Fruit fly (Drosophila melanogaster) whole organism, embryonic: ENCODE results near the gene Zif.

Source experiments
- Adf1 ChIP-seq: fragments of 200-800 bp; sonication (Bioruptor generic); IDR thresholded peaks from 2 replicates; pipeline ENCODE4 v1.3.6; 2022; ENCODE audit warnings: missing biosample characterization, missing genetic modification characterization
- B-H2 ChIP-seq: fragments of 200-800 bp; sonication (Bioruptor generic); optimal IDR thresholded peaks from 2 replicates; lab custom pipeline; 2018; ENCODE audit warnings: missing biosample characterization, mild to moderate bottlenecking, missing genetic modification characterization
- Bgb ChIP-seq: fragments of 200-800 bp; sonication (Bioruptor generic); IDR thresholded peaks from 2 replicates; pipeline ENCODE4 v1.3.6; 2022; ENCODE audit warnings: missing biosample characterization, missing genetic modification characterization; ENCODE audit not compliant: partially characterized antibody
- Bteb2 ChIP-seq: fragments of 200-800 bp; sonication (Bioruptor generic); optimal IDR thresholded peaks from 2 replicates; lab custom pipeline; 2016; ENCODE audit warnings: missing biosample characterization, missing genetic modification characterization
- C15 ChIP-seq: fragments of 200-800 bp; sonication (Bioruptor generic); IDR thresholded peaks from 3 replicates; pipeline ENCODE4 v1.3.6; 2022; ENCODE audit warnings: missing biosample characterization, missing genetic modification characterization
- CG10543 ChIP-seq: fragments of 200-800 bp; sonication (Bioruptor generic); optimal IDR thresholded peaks from 3 replicates; lab custom pipeline; 2017; ENCODE audit warnings: missing biosample characterization, mild to moderate bottlenecking, missing genetic modification characterization, moderate library complexity
- CG10959 ChIP-seq: fragments of 200-800 bp; sonication (Bioruptor generic); IDR thresholded peaks from 2 replicates; pipeline ENCODE4 v1.3.6; 2022; ENCODE audit warnings: missing biosample characterization, missing genetic modification characterization
- CG11247 ChIP-seq: fragments of 200-800 bp; sonication (Bioruptor generic); IDR thresholded peaks from 2 replicates; pipeline ENCODE4 v1.3.6; 2022; ENCODE audit warnings: missing biosample characterization, missing genetic modification characterization
- CG11560 ChIP-seq: fragments of 200-800 bp; sonication (Bioruptor generic); IDR thresholded peaks from 3 replicates; pipeline ENCODE4 v1.3.6; 2022; ENCODE audit warnings: missing biosample characterization, missing genetic modification characterization
- CG11696 ChIP-seq: fragments of 200-800 bp; sonication (Bioruptor generic); IDR thresholded peaks from 2 replicates; pipeline ENCODE4 v1.3.6; 2022; ENCODE audit warnings: missing biosample characterization, missing genetic modification characterization
- CG12236 ChIP-seq: fragments of 200-800 bp; sonication (Bioruptor generic); optimal IDR thresholded peaks from 2 replicates; lab custom pipeline; 2016; ENCODE audit warnings: missing biosample characterization, missing genetic modification characterization
- CG14860 ChIP-seq: fragments of 200-800 bp; sonication (Bioruptor generic); IDR thresholded peaks from 3 replicates; pipeline ENCODE4 v1.3.6; 2022; ENCODE audit warnings: missing biosample characterization, missing genetic modification characterization; ENCODE audit not compliant: partially characterized antibody
- CG15269 ChIP-seq: fragments of 200-800 bp; sonication (Bioruptor generic); optimal IDR thresholded peaks from 2 replicates; lab custom pipeline; 2018; ENCODE audit warnings: missing biosample characterization, mild to moderate bottlenecking, missing genetic modification characterization, moderate library complexity
- CG15514 ChIP-seq: fragments of 200-800 bp; sonication (Bioruptor generic); optimal IDR thresholded peaks from 3 replicates; lab custom pipeline; 2017; ENCODE audit warnings: missing biosample characterization, missing genetic modification characterization, mild to moderate bottlenecking, moderate library complexity, missing genetic modification reagents
- CG2202 ChIP-seq: fragments of 200-800 bp; sonication (Bioruptor generic); optimal IDR thresholded peaks from 2 replicates; lab custom pipeline; 2018; ENCODE audit warnings: missing biosample characterization, mild to moderate bottlenecking, missing genetic modification characterization
- CG3163 ChIP-seq: fragments of 200-800 bp; sonication (Bioruptor generic); optimal IDR thresholded peaks from 3 replicates; lab custom pipeline; 2016; ENCODE audit warnings: missing biosample characterization, missing genetic modification characterization
- CG6272 ChIP-seq: fragments of 200-800 bp; sonication (Bioruptor generic); IDR thresholded peaks from 2 replicates; pipeline ENCODE4 v1.3.6; 2022; ENCODE audit warnings: missing biosample characterization, missing genetic modification characterization
- CG6689 ChIP-seq: fragments of 200-800 bp; sonication (Bioruptor generic); IDR thresholded peaks from 2 replicates; pipeline ENCODE4 v1.3.6; 2022; ENCODE audit warnings: missing biosample characterization, missing genetic modification characterization
- CG7839 ChIP-seq: fragments of 200-800 bp; sonication (Bioruptor generic); optimal IDR thresholded peaks from 3 replicates; lab custom pipeline; 2018; ENCODE audit warnings: missing biosample characterization, mild to moderate bottlenecking, missing genetic modification characterization, moderate library complexity
- CG9932 ChIP-seq: fragments of 200-800 bp; sonication (Bioruptor generic); IDR thresholded peaks from 2 replicates; pipeline ENCODE4 v1.3.6; 2022; ENCODE audit warnings: missing biosample characterization, missing genetic modification characterization
- CHES-1-like ChIP-seq: fragments of 200-800 bp; sonication (Bioruptor generic); optimal IDR thresholded peaks from 2 replicates; lab custom pipeline; 2016; ENCODE audit warnings: missing biosample characterization, missing genetic modification characterization
- Dip2 ChIP-seq: fragments of 200-800 bp; sonication (Bioruptor generic); IDR thresholded peaks from 2 replicates; pipeline ENCODE4 v1.3.6; 2022; ENCODE audit warnings: missing biosample characterization, missing genetic modification characterization
- Dll ChIP-seq: fragments of 200-800 bp; sonication (Bioruptor generic); IDR thresholded peaks from 4 replicates; pipeline ENCODE4 v1.3.6; 2022; ENCODE audit warnings: missing biosample characterization, missing genetic modification characterization; ENCODE audit not compliant: partially characterized antibody
- E2f1 ChIP-seq: fragments of 200-800 bp; sonication (Bioruptor generic); IDR thresholded peaks from 2 replicates; pipeline ENCODE4 v1.3.6; 2022; ENCODE audit warnings: missing biosample characterization, missing genetic modification characterization
- Ets97D ChIP-seq: fragments of 200-800 bp; sonication (Bioruptor generic); optimal IDR thresholded peaks from 3 replicates; lab custom pipeline; 2016; ENCODE audit warnings: missing biosample characterization, missing genetic modification characterization
- GATAe ChIP-seq: fragments of 200-800 bp; sonication (Bioruptor generic); conservative IDR thresholded peaks from 2 replicates; pipeline ENCODE4 v1.3.6; 2022; ENCODE audit warnings: missing biosample characterization, missing genetic modification characterization
- Hr3 ChIP-seq: fragments of 200-800 bp; sonication (Bioruptor generic); optimal IDR thresholded peaks from 3 replicates; lab custom pipeline; 2016; ENCODE audit warnings: missing biosample characterization, missing genetic modification characterization
- Hr78 ChIP-seq, 2 experiments: fragments of 200-800 bp in 1 of 2; fragments of >200 bp in 1 of 2; sonication (Bioruptor generic) in 1 of 2; optimal IDR thresholded peaks; 2 replicates each; lab custom pipeline; 2017 to 2019; ENCODE audit warnings: missing biosample characterization in 2 of 2, missing genetic modification characterization in 2 of 2, mild to moderate bottlenecking in 1 of 2, moderate library complexity in 1 of 2
- Mes4 ChIP-seq: fragments of 200-800 bp; sonication (Bioruptor generic); optimal IDR thresholded peaks from 2 replicates; lab custom pipeline; 2016; ENCODE audit warnings: missing biosample characterization, missing genetic modification characterization
- Trl ChIP-seq, 3 experiments: fragments of >200 bp in 2 of 3; fragments of 200-800 bp in 1 of 3; sonication (Bioruptor generic) in 1 of 3; optimal IDR thresholded peaks; 2 replicates in 1 of 3; 3 replicates in 2 of 3; lab custom pipeline; 2016 to 2017; ENCODE audit warnings: missing biosample characterization in 1 of 3, missing genetic modification characterization in 1 of 3
- aop ChIP-seq: fragments of 200-800 bp; sonication (Bioruptor generic); IDR thresholded peaks from 2 replicates; pipeline ENCODE4 v1.3.6; 2022; ENCODE audit warnings: missing biosample characterization, missing genetic modification characterization
- bowl ChIP-seq: fragments of 200-800 bp; sonication (Bioruptor generic); IDR thresholded peaks from 2 replicates; pipeline ENCODE4 v1.3.6; 2022; ENCODE audit warnings: missing biosample characterization, missing genetic modification characterization
- da ChIP-seq: fragments of 200-800 bp; sonication (Bioruptor generic); optimal IDR thresholded peaks from 2 replicates; lab custom pipeline; 2016; ENCODE audit warnings: missing biosample characterization, missing genetic modification characterization
- danr ChIP-seq: fragments of 200-800 bp; sonication (Bioruptor generic); IDR thresholded peaks from 2 replicates; pipeline ENCODE4 v1.3.6; 2022; ENCODE audit warnings: missing biosample characterization, missing genetic modification characterization
- fd102C ChIP-seq: fragments of 200-800 bp; sonication (Bioruptor generic); optimal IDR thresholded peaks from 2 replicates; lab custom pipeline; 2018; ENCODE audit warnings: missing biosample characterization, mild to moderate bottlenecking, missing genetic modification characterization, moderate library complexity
- gfzf ChIP-seq: fragments of 200-800 bp; sonication (Bioruptor generic); optimal IDR thresholded peaks from 2 replicates; lab custom pipeline; 2016; ENCODE audit warnings: missing biosample characterization, mild to moderate bottlenecking, missing genetic modification characterization, moderate library complexity
- hkb ChIP-seq, 2 experiments: fragments of 200-800 bp in 1 of 2; fragments of >200 bp in 1 of 2; sonication (Bioruptor generic) in 1 of 2; IDR thresholded peaks in 1 of 2; optimal IDR thresholded peaks in 1 of 2; 2 replicates each; pipeline versions ENCODE4 v1.3.6 to Lab custom; 2017 to 2022; ENCODE audit warnings: missing biosample characterization in 1 of 2, missing genetic modification characterization in 1 of 2
- ind ChIP-seq: fragments of 200-800 bp; sonication (Bioruptor generic); optimal IDR thresholded peaks from 3 replicates; lab custom pipeline; 2016; ENCODE audit warnings: missing biosample characterization, missing genetic modification characterization
- lilli ChIP-seq: fragments of 200-800 bp; sonication (Bioruptor generic); optimal IDR thresholded peaks from 3 replicates; lab custom pipeline; 2016; ENCODE audit warnings: missing biosample characterization, missing genetic modification characterization
- lola ChIP-seq, 3 experiments: fragments of >200 bp in 2 of 3; fragments of 200-800 bp in 1 of 3; sonication (Bioruptor generic) in 1 of 3; optimal IDR thresholded peaks; 2 replicates each; lab custom pipeline; 2017 to 2019; ENCODE audit warnings: missing biosample characterization in 3 of 3, missing genetic modification characterization in 3 of 3, mild to moderate bottlenecking in 1 of 3, moderate library complexity in 1 of 3
- nom ChIP-seq: fragments of 200-800 bp; sonication (Bioruptor generic); optimal IDR thresholded peaks from 2 replicates; lab custom pipeline; 2017; ENCODE audit warnings: missing biosample characterization, missing genetic modification characterization, mild to moderate bottlenecking, moderate library complexity, missing genetic modification reagents
- onecut ChIP-seq: fragments of 200-800 bp; sonication (Bioruptor generic); IDR thresholded peaks from 2 replicates; pipeline ENCODE4 v1.3.6; 2022; ENCODE audit warnings: missing biosample characterization, missing genetic modification characterization
- org-1 ChIP-seq: fragments of 200-800 bp; sonication (Bioruptor generic); optimal IDR thresholded peaks from 2 replicates; lab custom pipeline; 2017; ENCODE audit warnings: missing biosample characterization, missing genetic modification characterization
- run ChIP-seq: fragments of 200-800 bp; sonication (Bioruptor generic); optimal IDR thresholded peaks from 3 replicates; lab custom pipeline; 2018; ENCODE audit warnings: missing biosample characterization, mild to moderate bottlenecking, missing genetic modification characterization
- salm ChIP-seq: fragments of 200-800 bp; sonication (Bioruptor generic); optimal IDR thresholded peaks from 2 replicates; lab custom pipeline; 2018; ENCODE audit warnings: missing biosample characterization, mild to moderate bottlenecking, missing genetic modification characterization
- slou ChIP-seq: fragments of 200-800 bp; sonication (Bioruptor generic); optimal IDR thresholded peaks from 3 replicates; lab custom pipeline; 2016; ENCODE audit warnings: missing biosample characterization, missing genetic modification characterization
- slp2 ChIP-seq: fragments of 200-800 bp; sonication (Bioruptor generic); optimal IDR thresholded peaks from 2 replicates; lab custom pipeline; 2016; ENCODE audit warnings: missing biosample characterization, missing genetic modification characterization
- toy ChIP-seq: fragments of 200-800 bp; sonication (Bioruptor generic); IDR thresholded peaks from 2 replicates; pipeline ENCODE4 v1.3.6; 2022; ENCODE audit warnings: missing biosample characterization, missing genetic modification characterization

The Zif gene

DNA sequence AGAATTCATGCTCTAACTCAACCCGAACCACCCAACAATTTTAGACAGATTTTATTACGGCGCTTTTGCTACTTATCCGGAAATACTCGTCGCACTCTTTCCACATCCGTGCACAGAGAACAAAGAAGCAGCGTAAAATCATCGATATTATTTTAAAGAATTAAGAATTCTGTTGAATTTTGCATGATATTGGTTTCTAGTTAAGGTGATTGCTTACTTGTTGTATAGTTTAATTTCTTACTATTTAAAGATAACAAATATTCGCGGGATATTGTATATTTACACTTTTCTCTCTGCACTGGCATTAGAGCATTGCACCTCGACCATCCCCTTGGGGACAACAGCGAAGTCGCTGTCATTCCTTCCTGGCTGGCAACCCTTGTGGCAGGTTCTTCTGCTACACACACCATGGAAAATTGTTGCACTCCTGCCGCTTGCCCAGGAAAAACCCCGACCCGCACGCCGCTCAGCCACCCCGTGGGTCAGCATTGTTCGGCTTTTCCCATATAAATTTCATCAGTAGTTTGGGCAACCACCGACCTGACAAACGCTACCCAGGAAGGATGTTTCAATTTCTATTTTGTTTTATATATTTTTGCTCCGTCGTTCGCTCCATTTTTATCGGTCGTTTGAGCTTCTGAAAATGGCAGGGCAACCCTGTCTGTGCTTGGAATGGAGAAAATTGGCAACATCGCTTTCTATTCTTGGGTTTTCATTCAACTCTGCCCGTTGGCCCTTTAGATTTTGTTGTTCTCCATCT lies 29.1 kb upstream of the Zif start (continued):
- peak; percentile 55 for TF ChIP-seq slp2 (GFP tag; lab: Kevin White, UChicago)
- TF ChIP-seq GATAe, result no peak
- TF ChIP-seq Ets97D (GFP tag; lab: Kevin White, UChicago), result no peak
- peak; percentile 79 for TF ChIP-seq CG6689 (GFP tag; lab: Robert Waterston, UW)
- no peak for TF ChIP-seq bowl (GFP tag; lab: Robert Waterston, UW)
- TF ChIP-seq CG6272, result peak; percentile 43; the same call in 1 of the 2 replicates
- TF ChIP-seq CG12236 (GFP tag; lab: Kevin White, UChicago), result no peak
- TF ChIP-seq CG14860 (GFP tag; lab: Robert Waterston, UW), result no peak
- TF ChIP-seq run (tag; lab: Kevin White, UChicago), result no peak
- TF ChIP-seq Trl (optimal IDR thresholded peaks at IDR 0.05; lab: Kevin White, UChicago), result no peak
- TF ChIP-seq Trl (GFP tag; optimal IDR thresholded peaks at IDR 0.05; lab: Kevin White, UChicago), result peak; percentile 40
- no peak for TF ChIP-seq gfzf (GFP tag; lab: Kevin White, UChicago)
- TF ChIP-seq B-H2, result no peak
- TF ChIP-seq Bgb (GFP tag; lab: Robert Waterston, UW), result no peak
- TF ChIP-seq Bteb2 (GFP tag; lab: Kevin White, UChicago), result peak; percentile 39
- peak; percentile 49 for TF ChIP-seq CG15269 (tag; lab: Kevin White, UChicago)
- no peak for TF ChIP-seq hkb (optimal IDR thresholded peaks at IDR 0.05; lab: Kevin White, UChicago)
- peak; percentile 85 for TF ChIP-seq hkb (GFP tag; IDR thresholded peaks at IDR 0.05; lab: Robert Waterston, UW)
- peak; percentile 53 for TF ChIP-seq ind (GFP tag; lab: Kevin White, UChicago)
- TF ChIP-seq CG11696, result no peak
- no peak for TF ChIP-seq CG3163
- TF ChIP-seq CHES-1-like (GFP tag; lab: Kevin White, UChicago), result no peak
- TF ChIP-seq da (GFP tag; lab: Kevin White, UChicago), result no peak
- TF ChIP-seq CG11560, result no peak
- peak; percentile 59 for TF ChIP-seq lilli
- no peak for TF ChIP-seq slou (GFP tag; lab: Kevin White, UChicago)
- TF ChIP-seq Hr78 (GFP tag; optimal IDR thresholded peaks at IDR 0.05; lab: Kevin White, UChicago), result peak in 1 of 2 experiments; percentile 8
- TF ChIP-seq onecut (GFP tag; lab: Robert Waterston, UW), result no peak; the same call in 1 of the 2 replicates
- no peak for TF ChIP-seq fd102C (GFP tag; lab: Kevin White, UChicago)
- TF ChIP-seq CG15514 (GFP tag; lab: Kevin White, UChicago), result peak; percentile 12
- peak; percentile 5 for TF ChIP-seq Mes4 (GFP tag; lab: Kevin White, UChicago)
- TF ChIP-seq CG10959, result 0 out of 2 replicates have a peak, but pooled peaks have one; percentile 28
- TF ChIP-seq E2f1 (GFP tag; lab: Robert Waterston, UW), result peak; percentile 63; the same call in 1 of the 2 replicates
- TF ChIP-seq CG2202 (tag; lab: Kevin White, UChicago), result peak; percentile 45
- TF ChIP-seq Dip2 (GFP tag; lab: Robert Waterston, UW), result no peak
- TF ChIP-seq CG9932 (GFP tag; lab: Robert Waterston, UW), result no peak
- 0 out of 2 replicates have a peak, but pooled peaks have one; percentile 5 for TF ChIP-seq Adf1 (GFP tag; lab: Robert Waterston, UW)
- no peak for TF ChIP-seq aop (GFP tag; lab: Robert Waterston, UW)
- no peak for TF ChIP-seq nom (GFP tag; lab: Kevin White, UChicago)
- TF ChIP-seq CG10543, result no peak
- no peak for TF ChIP-seq danr (GFP tag; lab: Robert Waterston, UW)
- no peak for TF ChIP-seq toy
- no peak for TF ChIP-seq Dll (GFP tag; lab: Robert Waterston, UW)
- peak in 1 of 3 experiments; percentile 57 for TF ChIP-seq lola (GFP tag; optimal IDR thresholded peaks at IDR 0.05; lab: Kevin White, UChicago)
- peak; percentile 29; the same call in 1 of the 2 replicates for TF ChIP-seq CG11247
- peak; percentile 23 for TF ChIP-seq Hr3 (GFP tag; lab: Kevin White, UChicago)
- peak; percentile 44 for TF ChIP-seq salm (tag; lab: Kevin White, UChicago)
- TF ChIP-seq C15 (GFP tag; lab: Robert Waterston, UW), result no peak
- TF ChIP-seq org-1 (GFP tag; lab: Kevin White, UChicago), result peak; percentile 50
- TF ChIP-seq CG7839 (tag; lab: Kevin White, UChicago), result peak; percentile 72
